Worm (Caenorhabditis elegans) whole organism, late embryonic: ENCODE data around the gene C13B4.1.
A peak's percentile ranks its signal among the peaks of the same experiment; 100 is the strongest.

Experiments
- T23F11.4 ChIP-seq: fragments of 200-800 bp; sonication (Bioruptor generic); optimal IDR thresholded peaks from 2 replicates; lab custom pipeline; 2018; ENCODE audit warnings: mild to moderate bottlenecking, missing genetic modification characterization, missing compliant biosample characterization
- Y22D7AL.16 ChIP-seq: sonication (generic microtip); optimal IDR thresholded peaks from 2 replicates; lab custom pipeline; 2016; ENCODE audit warnings: missing genetic modification characterization, missing compliant biosample characterization
- ahr-1 ChIP-seq: sonication (generic microtip); optimal IDR thresholded peaks from 2 replicates; lab custom pipeline; 2016; ENCODE audit warnings: missing genetic modification characterization, missing compliant biosample characterization
- ama-1 ChIP-seq: fragments of 150-350 bp; optimal IDR thresholded peaks from 2 replicates; lab custom pipeline; 2014
- ceh-18 ChIP-seq: sonication (generic microtip); optimal IDR thresholded peaks from 2 replicates; lab custom pipeline; 2016; ENCODE audit warnings: missing genetic modification characterization, missing compliant biosample characterization
- ceh-2 ChIP-seq: sonication (generic microtip); optimal IDR thresholded peaks from 2 replicates; lab custom pipeline; 2016; ENCODE audit warnings: missing genotype, missing genetic modification characterization, missing compliant biosample characterization
- ceh-31 ChIP-seq: sonication (generic microtip); optimal IDR thresholded peaks from 2 replicates; lab custom pipeline; 2016; ENCODE audit warnings: missing genetic modification characterization, missing compliant biosample characterization
- ceh-34 ChIP-seq: sonication (generic microtip); optimal IDR thresholded peaks from 2 replicates; lab custom pipeline; 2016; ENCODE audit warnings: mild to moderate bottlenecking, missing genetic modification characterization, missing compliant biosample characterization
- ceh-48 ChIP-seq: sonication (generic microtip); optimal IDR thresholded peaks from 2 replicates; lab custom pipeline; 2016; ENCODE audit warnings: missing genetic modification characterization, inconsistent platforms, missing compliant biosample characterization
- dve-1 ChIP-seq: sonication (generic microtip); optimal IDR thresholded peaks from 2 replicates; lab custom pipeline; 2017; ENCODE audit warnings: antibody characterized with exemption, mild to moderate bottlenecking, missing genetic modification characterization, missing compliant biosample characterization
- elt-2 ChIP-seq: sonication (generic microtip); optimal IDR thresholded peaks from 2 replicates; lab custom pipeline; 2016; ENCODE audit warnings: missing genetic modification reagents, missing genetic modification characterization, missing compliant biosample characterization
- elt-4 ChIP-seq: sonication (generic microtip); optimal IDR thresholded peaks from 2 replicates; lab custom pipeline; 2016; ENCODE audit warnings: missing genetic modification characterization, missing compliant biosample characterization
- ets-4 ChIP-seq: sonication (generic microtip); optimal IDR thresholded peaks from 2 replicates; lab custom pipeline; 2016; ENCODE audit warnings: missing genetic modification characterization, missing compliant biosample characterization
- eyg-1 ChIP-seq: sonication (generic microtip); optimal IDR thresholded peaks from 2 replicates; lab custom pipeline; 2016; ENCODE audit warnings: missing genotype, missing genetic modification characterization, missing compliant biosample characterization
- fkh-6 ChIP-seq: sonication (generic microtip); optimal IDR thresholded peaks from 2 replicates; lab custom pipeline; 2016; ENCODE audit warnings: missing genetic modification characterization, missing compliant biosample characterization
- hlh-8 ChIP-seq: sonication (generic microtip); optimal IDR thresholded peaks from 2 replicates; lab custom pipeline; 2016; ENCODE audit warnings: missing genotype, missing genetic modification characterization, missing compliant biosample characterization
- madf-2 ChIP-seq: sonication (generic microtip); optimal IDR thresholded peaks from 2 replicates; lab custom pipeline; 2017; ENCODE audit warnings: missing genetic modification characterization, missing compliant biosample characterization
- mec-3 ChIP-seq: sonication (generic microtip); optimal IDR thresholded peaks from 2 replicates; lab custom pipeline; 2016; ENCODE audit warnings: borderline replicate concordance, missing genetic modification characterization, missing compliant biosample characterization
- nfya-1 ChIP-seq: sonication (generic microtip); optimal IDR thresholded peaks from 2 replicates; lab custom pipeline; 2017; ENCODE audit warnings: missing genetic modification characterization, mild to moderate bottlenecking, missing compliant biosample characterization, antibody characterized with exemption, moderate library complexity
- nhr-232 ChIP-seq: sonication (generic microtip); optimal IDR thresholded peaks from 2 replicates; lab custom pipeline; 2016; ENCODE audit warnings: missing genetic modification characterization, missing compliant biosample characterization
- npax-4 ChIP-seq: sonication (generic microtip); optimal IDR thresholded peaks from 2 replicates; lab custom pipeline; 2016; ENCODE audit warnings: missing genetic modification characterization, missing compliant biosample characterization
- odd-2 ChIP-seq: sonication (generic microtip); optimal IDR thresholded peaks from 2 replicates; lab custom pipeline; 2017; ENCODE audit warnings: antibody characterized with exemption, mild to moderate bottlenecking, missing genetic modification characterization, missing compliant biosample characterization
- pag-3 ChIP-seq: sonication (generic microtip); optimal IDR thresholded peaks from 2 replicates; lab custom pipeline; 2016; ENCODE audit warnings: missing compliant biosample characterization, missing genetic modification characterization, borderline replicate concordance
- pax-1 ChIP-seq: fragments of 150-350 bp; optimal IDR thresholded peaks from 2 replicates; lab custom pipeline; 2014; ENCODE audit warnings: missing biosample characterization, missing genetic modification characterization
- pha-2 ChIP-seq: sonication (generic microtip); optimal IDR thresholded peaks from 2 replicates; lab custom pipeline; 2017; ENCODE audit warnings: mild to moderate bottlenecking, missing genetic modification characterization, missing compliant biosample characterization
- pha-4 ChIP-seq: fragments of 150-350 bp; optimal IDR thresholded peaks from 2 replicates; lab custom pipeline; 2018; ENCODE audit warnings: missing biosample characterization, missing genetic modification reagents, missing genetic modification characterization
- pqm-1 ChIP-seq: sonication (generic microtip); optimal IDR thresholded peaks from 2 replicates; lab custom pipeline; 2016; ENCODE audit warnings: missing genetic modification characterization, missing compliant biosample characterization
- rnt-1 ChIP-seq: sonication (generic microtip); optimal IDR thresholded peaks from 2 replicates; lab custom pipeline; 2016; ENCODE audit warnings: missing genetic modification characterization, missing compliant biosample characterization
- sdc-2 ChIP-seq: sonication (generic microtip); optimal IDR thresholded peaks from 2 replicates; lab custom pipeline; 2016; ENCODE audit warnings: missing genotype, missing genetic modification characterization, missing compliant biosample characterization
- tbx-2 ChIP-seq: sonication (generic microtip); optimal IDR thresholded peaks from 2 replicates; lab custom pipeline; 2016; ENCODE audit warnings: missing genetic modification characterization, missing compliant biosample characterization
- ttx-3 ChIP-seq: sonication (generic microtip); optimal IDR thresholded peaks from 2 replicates; lab custom pipeline; 2016; ENCODE audit warnings: missing genetic modification reagents, missing genetic modification characterization, missing compliant biosample characterization
- unc-42 ChIP-seq: sonication (generic microtip); optimal IDR thresholded peaks from 2 replicates; lab custom pipeline; 2016; ENCODE audit warnings: missing genotype, missing genetic modification characterization, missing compliant biosample characterization
- unc-55 ChIP-seq: sonication (generic microtip); optimal IDR thresholded peaks from 2 replicates; lab custom pipeline; 2017; ENCODE audit warnings: missing biosample characterization, missing genetic modification reagents, missing genetic modification characterization
- unc-86 ChIP-seq: sonication (generic microtip); optimal IDR thresholded peaks from 2 replicates; lab custom pipeline; 2016; ENCODE audit warnings: missing genetic modification characterization, missing compliant biosample characterization
- zip-5 ChIP-seq: sonication (generic microtip); optimal IDR thresholded peaks from 2 replicates; lab custom pipeline; 2016; ENCODE audit warnings: missing genetic modification characterization, missing compliant biosample characterization
- ztf-16 ChIP-seq: sonication (generic microtip); optimal IDR thresholded peaks from 2 replicates; lab custom pipeline; 2017; ENCODE audit warnings: missing genetic modification characterization, missing compliant biosample characterization

C13B4.1 gene

DNA sequence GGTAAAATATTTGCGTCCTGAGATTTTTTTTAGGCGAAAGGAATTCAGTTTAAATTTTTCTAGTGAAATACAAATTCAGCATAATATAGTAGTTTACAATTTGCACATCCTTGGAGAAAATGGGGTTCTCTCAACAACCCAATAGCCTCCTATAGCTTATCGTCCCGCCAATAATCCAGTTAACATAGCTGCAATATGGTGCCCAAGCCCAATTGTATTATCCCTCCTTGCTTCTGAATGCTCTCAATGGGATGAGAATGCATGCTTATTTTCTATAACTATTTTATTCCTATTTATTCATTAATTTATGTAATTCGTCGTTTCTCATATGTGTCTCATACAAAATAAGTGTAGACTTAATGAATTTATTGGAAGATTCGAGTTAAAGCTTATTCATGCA lies 9.4 kb downstream of the C13B4.1 start:
- no peak for TF ChIP-seq zip-5
- TF ChIP-seq unc-42 (tag; lab: Kevin White, UChicago), result peak; percentile 85

DNA sequence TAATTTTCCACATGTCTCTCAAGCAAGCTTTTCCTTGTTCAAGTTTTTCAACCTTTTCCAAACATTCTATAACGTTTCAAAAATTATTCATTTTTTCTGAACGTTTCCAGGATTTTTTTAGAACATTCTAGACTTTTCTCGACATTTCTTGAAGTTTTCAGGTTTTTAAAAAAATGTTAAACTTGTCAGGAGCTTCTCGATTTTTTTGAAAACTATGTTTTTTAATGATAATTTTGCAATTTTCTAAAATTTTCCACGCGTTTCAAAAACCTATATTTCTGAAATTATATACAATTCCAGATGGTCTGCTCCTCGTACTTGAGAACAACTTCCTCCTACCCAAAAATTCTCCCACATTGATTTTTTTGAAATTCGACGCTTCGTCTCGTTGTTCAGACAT lies 24.1 kb downstream of the C13B4.1 start, which contains the start of gene dmsr-6:
Gene dmsr-6, plus strand, starts transcription at position 301 of the 400 bp plus-strand sequence.
- TF ChIP-seq rnt-1 (no peak), hlh-8 (no peak), pqm-1 (tag; lab: Kevin White, UChicago) (no peak), mec-3 (tag; lab: Kevin White, UChicago) (no peak), odd-2 (tag; lab: Kevin White, UChicago) (no peak), ceh-48 (no peak), sdc-2 (tag; lab: Kevin White, UChicago) (no peak), nhr-232 (tag; lab: Kevin White, UChicago) (no peak), elt-2 (no peak)

DNA sequence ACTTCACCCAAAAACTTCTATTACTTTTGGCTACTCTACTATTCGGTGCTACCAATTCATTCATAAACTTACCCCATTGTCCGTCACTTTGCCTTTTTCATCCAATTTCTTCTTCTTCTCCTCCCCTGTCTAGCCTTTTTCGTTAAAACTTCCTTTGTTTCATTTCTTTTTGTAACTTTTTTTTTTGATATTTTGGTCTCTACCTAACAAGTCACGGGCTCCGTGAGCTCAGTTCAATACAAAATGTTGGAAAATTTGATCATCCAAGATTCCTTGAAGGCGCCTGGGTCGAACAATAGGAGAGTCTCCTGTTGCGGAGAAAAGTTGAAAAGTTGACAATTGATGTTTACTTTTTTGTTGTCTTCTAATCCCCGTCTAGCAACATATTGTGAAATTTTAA lies 27.5 kb downstream of the C13B4.1 start:
- TF ChIP-seq elt-4 (no peak), Y22D7AL.16 (tag; lab: Kevin White, UChicago) (no peak), unc-86 (tag; lab: Kevin White, UChicago) (no peak), T23F11.4 (GFP tag; lab: Kevin White, UChicago) (no peak), ceh-2 (no peak), ceh-31 (no peak), dve-1 (no peak), ceh-18 (tag; lab: Kevin White, UChicago) (no peak), eyg-1 (tag; lab: Kevin White, UChicago) (no peak), pag-3 (tag; lab: Kevin White, UChicago) (no peak), ttx-3 (tag; lab: Kevin White, UChicago) (no peak), zip-5 (no peak), tbx-2 (tag; lab: Kevin White, UChicago) (no peak), odd-2 (tag; lab: Kevin White, UChicago) (no peak), ahr-1 (tag; lab: Kevin White, UChicago) (no peak), ama-1 (lab: Kevin White, UChicago) (no peak), madf-2 (tag; lab: Kevin White, UChicago) (no peak), rnt-1 (no peak)

DNA sequence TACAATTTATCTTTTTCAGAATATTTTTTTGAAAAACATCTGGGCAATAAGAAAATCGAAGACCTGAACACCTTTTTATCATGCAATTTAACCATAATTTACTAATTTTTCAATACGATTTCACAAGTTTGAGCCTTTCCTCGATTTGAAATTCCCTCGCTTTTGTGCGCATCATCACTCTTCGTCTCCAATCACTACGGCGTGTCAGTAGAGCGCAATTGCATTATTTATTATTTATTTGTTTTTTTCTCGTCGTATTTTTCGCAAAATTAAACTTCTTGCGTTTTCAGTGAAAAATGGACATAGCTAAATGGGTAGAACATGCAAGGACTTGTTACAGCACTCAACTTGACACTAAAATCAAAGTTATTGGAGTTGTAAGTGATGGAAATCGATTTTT lies 38.3 kb downstream of the C13B4.1 start, which contains the start of gene smg-8:
Gene smg-8, plus strand, starts transcription at position 266 of the 400 bp plus-strand sequence.
- TF ChIP-seq pax-1, result peak; percentile 30
- TF ChIP-seq ceh-34 (tag; lab: Kevin White, UChicago), result peak; percentile 15
- TF ChIP-seq pha-4 (tag; lab: Kevin White, UChicago), result no peak
- peak; percentile 80 for TF ChIP-seq nfya-1
- TF ChIP-seq ets-4 (tag; lab: Kevin White, UChicago), result no peak
- TF ChIP-seq ceh-48, result no peak
- TF ChIP-seq ztf-16 (tag; lab: Kevin White, UChicago), result no peak
- TF ChIP-seq pqm-1 (tag; lab: Kevin White, UChicago), result no peak
- no peak for TF ChIP-seq ama-1 (lab: Kevin White, UChicago)
- TF ChIP-seq unc-42 (tag; lab: Kevin White, UChicago), result peak; percentile 66
- no peak for TF ChIP-seq npax-4 (tag; lab: Kevin White, UChicago)
- peak; percentile 59 for TF ChIP-seq dve-1
- no peak for TF ChIP-seq madf-2 (tag; lab: Kevin White, UChicago)
- TF ChIP-seq ceh-31, result peak; percentile 44
- TF ChIP-seq pha-2 (tag; lab: Kevin White, UChicago), result no peak
- peak; percentile 27 for TF ChIP-seq tbx-2 (tag; lab: Kevin White, UChicago)
- TF ChIP-seq fkh-6, result no peak
- TF ChIP-seq pag-3 (tag; lab: Kevin White, UChicago), result no peak
- TF ChIP-seq unc-55 (GFP tag; lab: Kevin White, UChicago), result peak; percentile 77
- no peak for TF ChIP-seq ttx-3 (tag; lab: Kevin White, UChicago)
